Worm (Caenorhabditis elegans) whole organism, L2 larva: Measurements from ENCODE around the gene fln-1.
A peak's percentile ranks its signal among the peaks of the same experiment; 100 is the strongest.

Source experiments
- F13H6.1 ChIP-seq: sonication (generic microtip); optimal IDR thresholded peaks from 2 replicates; lab custom pipeline; 2016; ENCODE audit warnings: missing genetic modification characterization, missing compliant biosample characterization
- aly-2 ChIP-seq: fragments of 150-350 bp; optimal IDR thresholded peaks from 2 replicates; lab custom pipeline; 2014; ENCODE audit warnings: missing biosample characterization, missing genetic modification characterization
- ceh-82 ChIP-seq: fragments of 150-350 bp; optimal IDR thresholded peaks from 2 replicates; lab custom pipeline; 2014; ENCODE audit warnings: missing biosample characterization, missing genetic modification characterization
- dmd-4 ChIP-seq: sonication (generic microtip); optimal IDR thresholded peaks from 2 replicates; lab custom pipeline; 2017; ENCODE audit warnings: missing biosample characterization, missing genetic modification characterization
- egl-27 ChIP-seq: sonication (generic microtip); optimal IDR thresholded peaks from 3 replicates; lab custom pipeline; 2017; ENCODE audit warnings: missing biosample characterization, missing genetic modification reagents, missing genetic modification characterization
- elt-1 ChIP-seq: fragments of 150-350 bp; optimal IDR thresholded peaks from 2 replicates; lab custom pipeline; 2014; ENCODE audit warnings: missing biosample characterization, missing genetic modification characterization
- fos-1 ChIP-seq: fragments of 150-350 bp; optimal IDR thresholded peaks from 2 replicates; lab custom pipeline; 2014; ENCODE audit warnings: missing biosample characterization, missing genetic modification characterization
- lsy-2 ChIP-seq, 2 experiments: fragments of 150-350 bp in 1 of 2; sonication (generic microtip) in 1 of 2; optimal IDR thresholded peaks; 2 replicates each; lab custom pipeline; 2014 to 2017; ENCODE audit warnings: missing biosample characterization in 2 of 2, missing genetic modification characterization in 2 of 2
- sem-4 ChIP-seq: fragments of 150-350 bp; optimal IDR thresholded peaks from 2 replicates; lab custom pipeline; 2014; ENCODE audit warnings: missing biosample characterization, missing genetic modification reagents, missing genetic modification characterization
- unc-62 ChIP-seq: fragments of 150-350 bp; optimal IDR thresholded peaks from 2 replicates; lab custom pipeline; 2014; ENCODE audit warnings: missing biosample characterization, missing genetic modification reagents, missing genetic modification characterization
- ztf-11 ChIP-seq: sonication (generic microtip); optimal IDR thresholded peaks from 2 replicates; lab custom pipeline; 2017; ENCODE audit warnings: missing biosample characterization, missing genetic modification characterization

DNA sequence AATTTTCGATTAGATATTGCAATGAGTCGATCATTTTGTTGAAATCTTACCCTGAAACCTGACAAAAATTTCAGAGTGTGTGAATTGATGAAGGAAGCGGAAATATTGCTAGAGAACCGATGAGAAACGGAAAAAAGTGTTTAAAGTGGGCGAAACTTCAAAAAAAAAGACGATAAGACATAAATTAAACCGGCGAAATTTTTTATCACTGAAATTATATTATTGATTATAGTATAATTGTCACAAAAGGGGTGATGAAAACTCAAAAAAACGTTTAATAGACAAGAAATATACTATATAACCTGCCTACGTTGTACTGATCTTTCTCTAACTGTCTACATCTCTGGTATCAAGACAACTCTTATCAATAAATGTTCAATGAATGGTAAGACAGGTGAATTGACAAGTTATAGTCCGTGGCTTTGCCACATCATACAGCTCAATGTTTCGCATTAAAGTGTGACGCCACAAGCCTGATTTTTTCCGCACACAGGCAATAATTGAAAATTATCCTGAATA is 38.6 kb downstream of the fln-1 start, which contains the start of gene pxmp-4:
- TF ChIP-seq lsy-2 (tag; optimal IDR thresholded peaks at IDR 0.05; lab: Kevin White, UChicago) (no peak), ceh-82 (tag; lab: Kevin White, UChicago) (no peak), ztf-11 (no peak), sem-4 (tag; lab: Kevin White, UChicago) (no peak), dmd-4 (tag; lab: Kevin White, UChicago) (no peak), fos-1 (tag; lab: Kevin White, UChicago) (peak; percentile 52), unc-62 (GFP tag; lab: Kevin White, UChicago) (no peak), F13H6.1 (tag; lab: Kevin White, UChicago) (no peak), aly-2 (tag; lab: Kevin White, UChicago) (no peak), elt-1 (tag; lab: Kevin White, UChicago) (no peak), egl-27 (tag; lab: Kevin White, UChicago) (no peak)
